Worm (Caenorhabditis elegans) whole organism, L3 larva: ENCODE results near the gene math-39.

ENCODE experiments used
- R02D3.7 ChIP-seq: fragments of 150-350 bp; optimal IDR thresholded peaks from 2 replicates; lab custom pipeline; 2014; ENCODE audit warnings: missing biosample characterization, missing genetic modification characterization
- ama-1 ChIP-seq: fragments of 150-350 bp; optimal IDR thresholded peaks from 2 replicates; lab custom pipeline; 2018
- ceh-9 ChIP-seq: sonication (generic microtip); optimal IDR thresholded peaks from 2 replicates; lab custom pipeline; 2018; ENCODE audit warnings: missing biosample characterization, missing genetic modification characterization
- egl-27 ChIP-seq: sonication (generic microtip); optimal IDR thresholded peaks from 4 replicates; lab custom pipeline; 2017; ENCODE audit warnings: missing biosample characterization, missing genetic modification reagents, missing genetic modification characterization
- elt-3 ChIP-seq, 3 experiments: fragments of 150-350 bp in 1 of 3; sonication (generic microtip) in 2 of 3; optimal IDR thresholded peaks; 2 replicates in 2 of 3; 4 replicates in 1 of 3; lab custom pipeline; 2014 to 2017; ENCODE audit warnings: missing biosample characterization in 3 of 3, missing genetic modification characterization in 3 of 3
- fkh-10 ChIP-seq: sonication (generic microtip); optimal IDR thresholded peaks from 2 replicates; lab custom pipeline; 2017; ENCODE audit warnings: missing biosample characterization, missing genetic modification reagents, missing genetic modification characterization
- lin-39 ChIP-seq: fragments of 150-350 bp; optimal IDR thresholded peaks from 2 replicates; lab custom pipeline; 2018; ENCODE audit warnings: missing biosample characterization, missing genetic modification reagents, missing genetic modification characterization
- nhr-237 ChIP-seq: fragments of 150-350 bp; optimal IDR thresholded peaks from 2 replicates; lab custom pipeline; 2014; ENCODE audit warnings: missing biosample characterization, missing genetic modification characterization
- nhr-43 ChIP-seq: sonication (generic microtip); optimal IDR thresholded peaks from 2 replicates; lab custom pipeline; 2016; ENCODE audit warnings: mild to moderate bottlenecking, missing genetic modification characterization, missing compliant biosample characterization; ENCODE audit not compliant: poor library complexity, severe bottlenecking
- skn-1 ChIP-seq: fragments of 150-350 bp; optimal IDR thresholded peaks from 2 replicates; lab custom pipeline; 2014; ENCODE audit warnings: missing biosample characterization, missing genetic modification characterization
- unc-39 ChIP-seq: sonication (generic microtip); optimal IDR thresholded peaks from 4 replicates; lab custom pipeline; 2017; ENCODE audit warnings: missing biosample characterization, missing genetic modification characterization
- unc-62 ChIP-seq: fragments of 150-350 bp; sonication (generic microtip); optimal IDR thresholded peaks from 4 replicates; lab custom pipeline; 2014; ENCODE audit warnings: missing biosample characterization, missing genetic modification reagents, missing genetic modification characterization
- zag-1 ChIP-seq: fragments of 150-350 bp; optimal IDR thresholded peaks from 2 replicates; lab custom pipeline; 2014; ENCODE audit warnings: missing biosample characterization, missing genetic modification characterization
- ztf-11 ChIP-seq: fragments of 150-350 bp; optimal IDR thresholded peaks from 2 replicates; lab custom pipeline; 2014; ENCODE audit warnings: missing biosample characterization, missing genetic modification characterization

DNA sequence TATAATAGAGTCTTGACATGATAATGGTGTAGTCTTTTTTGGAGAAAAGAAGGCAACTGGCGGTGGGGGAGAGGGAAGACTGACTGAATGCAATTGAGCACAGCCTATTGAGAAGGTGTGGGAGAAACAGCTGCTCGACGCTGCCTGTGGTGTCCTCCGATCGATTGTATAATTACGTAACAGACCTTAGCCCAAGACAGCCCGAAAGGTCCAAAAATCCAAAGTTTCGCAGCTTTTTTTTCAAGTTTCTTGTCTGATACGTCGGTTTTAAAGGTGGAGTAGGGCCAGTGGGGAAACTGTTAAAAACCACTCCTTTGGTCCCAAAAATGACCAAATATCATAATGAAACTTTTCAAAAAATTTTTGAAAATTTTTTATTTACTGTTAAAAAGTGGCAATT lies 44.1 kb upstream of the math-39 start, which contains the start of the genes C08F1.6 and fbxb-13:
- TF ChIP-seq unc-39 (tag; lab: Kevin White, UChicago), result no peak
- TF ChIP-seq unc-62 (GFP tag; lab: Kevin White, UChicago), result no peak
- no peak for TF ChIP-seq nhr-237 (tag; lab: Kevin White, UChicago)
- no peak for TF ChIP-seq elt-3 (tag; optimal IDR thresholded peaks at IDR 0.05; lab: Kevin White, UChicago)
- no peak for TF ChIP-seq lin-39 (tag; lab: Kevin White, UChicago)
- no peak for TF ChIP-seq ama-1 (lab: Kevin White, UChicago)
- no peak for TF ChIP-seq nhr-43 (tag; lab: Kevin White, UChicago)
- no peak for TF ChIP-seq zag-1 (tag; lab: Kevin White, UChicago)
- no peak for TF ChIP-seq ztf-11 (tag; lab: Kevin White, UChicago)
- no peak for TF ChIP-seq ceh-9 (tag; lab: Kevin White, UChicago)
- TF ChIP-seq fkh-10 (GFP tag; lab: Kevin White, UChicago), result no peak
- TF ChIP-seq R02D3.7 (tag; lab: Kevin White, UChicago), result no peak
- no peak for TF ChIP-seq skn-1
- no peak for TF ChIP-seq egl-27 (tag; lab: Kevin White, UChicago)
